Fruit fly (Drosophila melanogaster): Measurements from ENCODE around the gene Fur1.

DNA sequence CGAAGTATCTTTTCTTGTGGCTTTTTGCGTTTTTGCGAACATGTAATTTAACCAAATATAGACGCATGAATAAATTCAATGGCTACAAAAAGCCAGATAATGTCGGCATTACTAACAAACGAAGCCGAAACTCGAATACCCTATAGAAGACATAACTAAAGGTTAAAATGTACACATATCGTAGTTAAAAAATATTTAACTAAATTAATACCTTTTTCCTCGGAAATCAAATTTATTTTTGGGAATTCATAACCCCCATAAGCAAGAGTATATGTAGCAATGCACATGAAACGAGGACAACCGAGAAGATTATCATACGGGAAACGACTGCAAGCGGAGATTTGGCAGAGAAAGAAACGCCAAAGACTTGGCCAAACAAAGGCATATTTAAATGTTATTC, 11.2 kb downstream of the Fur1 start:
- TF ChIP-seq Myc (optimal IDR thresholded peaks at IDR 0.05), result no peak
- no peak for TF ChIP-seq insv (optimal IDR thresholded peaks at IDR 0.05)

Data from Kc167 (cell line).